Fruit fly (Drosophila melanogaster) whole organism, embryonic: ENCODE results near the gene CG6569.

Experiments
- ATbp ChIP-seq: fragments of 200-800 bp; sonication (Bioruptor generic); optimal IDR thresholded peaks from 2 replicates; lab custom pipeline; 2017; ENCODE audit warnings: missing biosample characterization, mild to moderate bottlenecking, missing genetic modification characterization, missing genetic modification reagents
- Aef1 ChIP-seq: fragments of 200-800 bp; sonication (Bioruptor generic); IDR thresholded peaks from 3 replicates; pipeline ENCODE4 v1.3.6; 2022; ENCODE audit warnings: missing biosample characterization, missing genetic modification characterization
- Atf-2 ChIP-seq: fragments of 200-800 bp; sonication (Bioruptor generic); optimal IDR thresholded peaks from 2 replicates; lab custom pipeline; 2016; ENCODE audit warnings: missing biosample characterization, missing genetic modification characterization
- B-H2 ChIP-seq: fragments of 200-800 bp; sonication (Bioruptor generic); optimal IDR thresholded peaks from 2 replicates; lab custom pipeline; 2018; ENCODE audit warnings: missing biosample characterization, mild to moderate bottlenecking, missing genetic modification characterization
- CG11398 ChIP-seq: fragments of 200-800 bp; sonication (Bioruptor generic); optimal IDR thresholded peaks from 2 replicates; lab custom pipeline; 2016; ENCODE audit warnings: missing biosample characterization, missing genetic modification characterization
- CG11560 ChIP-seq: fragments of 200-800 bp; sonication (Bioruptor generic); IDR thresholded peaks from 3 replicates; pipeline ENCODE4 v1.3.6; 2022; ENCODE audit warnings: missing biosample characterization, missing genetic modification characterization
- CG12219 ChIP-seq: fragments of 200-800 bp; sonication (Bioruptor generic); optimal IDR thresholded peaks from 3 replicates; lab custom pipeline; 2018; ENCODE audit warnings: missing biosample characterization, mild to moderate bottlenecking, missing genetic modification characterization
- CG12769 ChIP-seq: fragments of 200-800 bp; sonication (Bioruptor generic); optimal IDR thresholded peaks from 2 replicates; lab custom pipeline; 2019; ENCODE audit warnings: missing biosample characterization, mild to moderate bottlenecking, missing genetic modification characterization, moderate library complexity
- CG14860 ChIP-seq: fragments of 200-800 bp; sonication (Bioruptor generic); IDR thresholded peaks from 3 replicates; pipeline ENCODE4 v1.3.6; 2022; ENCODE audit warnings: missing biosample characterization, missing genetic modification characterization; ENCODE audit not compliant: partially characterized antibody
- CG17359 ChIP-seq: fragments of 200-800 bp; sonication (Bioruptor generic); optimal IDR thresholded peaks from 3 replicates; lab custom pipeline; 2018; ENCODE audit warnings: missing biosample characterization, mild to moderate bottlenecking, missing genetic modification characterization, moderate library complexity
- CG17912 ChIP-seq: fragments of 200-800 bp; sonication (Bioruptor generic); optimal IDR thresholded peaks from 2 replicates; lab custom pipeline; 2018; ENCODE audit warnings: missing biosample characterization, mild to moderate bottlenecking, missing genetic modification characterization
- CG1832 ChIP-seq: fragments of 200-800 bp; sonication (Bioruptor generic); optimal IDR thresholded peaks from 2 replicates; lab custom pipeline; 2017; ENCODE audit warnings: missing biosample characterization, mild to moderate bottlenecking, missing genetic modification characterization, inconsistent platforms
- CG2875 ChIP-seq: fragments of 200-800 bp; sonication (Bioruptor generic); optimal IDR thresholded peaks from 2 replicates; lab custom pipeline; 2017; ENCODE audit warnings: missing biosample characterization, mild to moderate bottlenecking, missing genetic modification characterization, missing genetic modification reagents
- CG30020 ChIP-seq: fragments of 200-800 bp; optimal IDR thresholded peaks from 2 replicates; lab custom pipeline; 2019; ENCODE audit warnings: missing biosample characterization, mild to moderate bottlenecking, missing genetic modification characterization, moderate library complexity
- CG32532 ChIP-seq: fragments of 200-800 bp; sonication (Bioruptor generic); IDR thresholded peaks from 2 replicates; pipeline ENCODE4 v1.3.6; 2022; ENCODE audit warnings: missing biosample characterization, missing genetic modification characterization
- CG34224 ChIP-seq: fragments of 200-800 bp; sonication (Bioruptor generic); IDR thresholded peaks from 3 replicates; pipeline ENCODE4 v1.3.6; 2022; ENCODE audit warnings: missing biosample characterization, missing genetic modification characterization; ENCODE audit not compliant: partially characterized antibody
- CG43689 ChIP-seq: fragments of 200-800 bp; sonication (Bioruptor generic); IDR thresholded peaks from 2 replicates; pipeline ENCODE4 v1.3.6; 2022; ENCODE audit warnings: missing biosample characterization, missing genetic modification characterization
- CG6791 ChIP-seq: fragments of 200-800 bp; sonication (Bioruptor generic); IDR thresholded peaks from 3 replicates; pipeline ENCODE4 v1.3.6; 2022; ENCODE audit warnings: missing biosample characterization, missing genetic modification characterization; ENCODE audit not compliant: partially characterized antibody
- CG7963 ChIP-seq: fragments of 200-800 bp; sonication (Bioruptor generic); IDR thresholded peaks from 3 replicates; pipeline ENCODE4 v1.3.6; 2022; ENCODE audit warnings: missing biosample characterization, missing genetic modification characterization; ENCODE audit not compliant: partially characterized antibody
- CG8359 ChIP-seq: fragments of 200-800 bp; sonication (Bioruptor generic); optimal IDR thresholded peaks from 2 replicates; lab custom pipeline; 2017; ENCODE audit warnings: missing biosample characterization, mild to moderate bottlenecking, missing genetic modification characterization, borderline replicate concordance
- CG8944 ChIP-seq: fragments of 200-800 bp; sonication (Bioruptor generic); optimal IDR thresholded peaks from 3 replicates; lab custom pipeline; 2016; ENCODE audit warnings: missing biosample characterization, missing genetic modification characterization
- CHES-1-like ChIP-seq: fragments of 200-800 bp; sonication (Bioruptor generic); optimal IDR thresholded peaks from 2 replicates; lab custom pipeline; 2016; ENCODE audit warnings: missing biosample characterization, missing genetic modification characterization
- CkIIα-i1 ChIP-seq: fragments of 200-800 bp; sonication (Bioruptor generic); IDR thresholded peaks from 2 replicates; pipeline ENCODE4 v1.3.6; 2022; ENCODE audit warnings: missing biosample characterization, missing genetic modification characterization
- Lpt ChIP-seq: fragments of >200 bp; optimal IDR thresholded peaks from 2 replicates; lab custom pipeline; 2018; ENCODE audit warnings: missing biosample characterization, missing genetic modification characterization
- Max ChIP-seq: fragments of 200-800 bp; sonication (Bioruptor generic); optimal IDR thresholded peaks from 2 replicates; lab custom pipeline; 2016; ENCODE audit warnings: missing biosample characterization, mild to moderate bottlenecking, missing genetic modification characterization
- NFAT ChIP-seq: fragments of 200-800 bp; sonication (Bioruptor generic); IDR thresholded peaks from 2 replicates; pipeline ENCODE4 v1.3.6; 2022; ENCODE audit warnings: missing biosample characterization, missing genetic modification characterization
- Ravus ChIP-seq: fragments of 200-800 bp; sonication (Bioruptor generic); IDR thresholded peaks from 2 replicates; pipeline ENCODE4 v1.3.6; 2022; ENCODE audit warnings: missing biosample characterization, missing genetic modification characterization
- Stat92E ChIP-seq, 3 experiments: fragments of >200 bp in 2 of 3; fragments of 200-800 bp in 1 of 3; sonication (Bioruptor generic) in 1 of 3; optimal IDR thresholded peaks; 2 replicates each; lab custom pipeline; 2017 to 2019; ENCODE audit warnings: missing biosample characterization in 3 of 3, missing genetic modification characterization in 3 of 3, mild to moderate bottlenecking in 1 of 3, moderate library complexity in 1 of 3
- Xrp1 ChIP-seq: fragments of 200-800 bp; sonication (Bioruptor generic); IDR thresholded peaks from 2 replicates; pipeline ENCODE4 v1.3.6; 2022; ENCODE audit warnings: missing biosample characterization, missing genetic modification characterization
- aop ChIP-seq: fragments of 200-800 bp; sonication (Bioruptor generic); IDR thresholded peaks from 2 replicates; pipeline ENCODE4 v1.3.6; 2022; ENCODE audit warnings: missing biosample characterization, missing genetic modification characterization
- az2 ChIP-seq: fragments of 200-800 bp; sonication (Bioruptor generic); optimal IDR thresholded peaks from 3 replicates; lab custom pipeline; 2016; ENCODE audit warnings: missing biosample characterization, missing genetic modification characterization
- cato ChIP-seq: fragments of 200-800 bp; sonication (Bioruptor generic); optimal IDR thresholded peaks from 2 replicates; lab custom pipeline; 2016; ENCODE audit warnings: missing biosample characterization, missing genetic modification characterization, borderline replicate concordance
- crc ChIP-seq: fragments of 200-800 bp; sonication (Bioruptor generic); optimal IDR thresholded peaks from 2 replicates; lab custom pipeline; 2016; ENCODE audit warnings: missing biosample characterization, missing genetic modification characterization
- da ChIP-seq: fragments of 200-800 bp; sonication (Bioruptor generic); optimal IDR thresholded peaks from 2 replicates; lab custom pipeline; 2016; ENCODE audit warnings: missing biosample characterization, missing genetic modification characterization
- exex ChIP-seq: fragments of 200-800 bp; sonication (Bioruptor generic); optimal IDR thresholded peaks from 4 replicates; lab custom pipeline; 2018; ENCODE audit warnings: missing biosample characterization, mild to moderate bottlenecking, missing genetic modification characterization, moderate library complexity
- gce ChIP-seq: fragments of 200-800 bp; sonication (Bioruptor generic); IDR thresholded peaks from 3 replicates; pipeline ENCODE4 v1.3.6; 2022; ENCODE audit warnings: missing biosample characterization, missing genetic modification characterization
- gcm2 ChIP-seq: fragments of 200-800 bp; sonication (Bioruptor generic); optimal IDR thresholded peaks from 2 replicates; lab custom pipeline; 2016; ENCODE audit warnings: missing biosample characterization, missing genetic modification characterization
- h ChIP-seq: fragments of >200 bp; optimal IDR thresholded peaks from 2 replicates; lab custom pipeline; 2017
- lab ChIP-seq: fragments of 200-800 bp; sonication (Bioruptor generic); optimal IDR thresholded peaks from 3 replicates; lab custom pipeline; 2017; ENCODE audit warnings: missing biosample characterization, missing genetic modification characterization, mild to moderate bottlenecking, moderate library complexity, missing genetic modification reagents
- lbe ChIP-seq: fragments of 200-800 bp; sonication (Bioruptor generic); optimal IDR thresholded peaks from 2 replicates; lab custom pipeline; 2016; ENCODE audit warnings: missing biosample characterization, mild to moderate bottlenecking, missing genetic modification characterization
- nerfin-1 ChIP-seq: fragments of 200-800 bp; sonication (Bioruptor generic); optimal IDR thresholded peaks from 3 replicates; lab custom pipeline; 2019; ENCODE audit warnings: missing biosample characterization, mild to moderate bottlenecking, missing genetic modification characterization, moderate library complexity
- odd ChIP-seq: fragments of 200-800 bp; sonication (Bioruptor generic); optimal IDR thresholded peaks from 2 replicates; lab custom pipeline; 2017; ENCODE audit warnings: missing biosample characterization, mild to moderate bottlenecking, missing genetic modification characterization
- org-1 ChIP-seq: fragments of 200-800 bp; sonication (Bioruptor generic); optimal IDR thresholded peaks from 2 replicates; lab custom pipeline; 2017; ENCODE audit warnings: missing biosample characterization, missing genetic modification characterization
- otp ChIP-seq: fragments of 200-800 bp; sonication (Bioruptor generic); IDR thresholded peaks from 3 replicates; pipeline ENCODE4, ENCODE4 v1.3.6; 2022; ENCODE audit warnings: missing biosample characterization, missing genetic modification characterization
- pum ChIP-seq: fragments of 200-800 bp; sonication (Bioruptor generic); optimal IDR thresholded peaks from 2 replicates; lab custom pipeline; 2016; ENCODE audit warnings: missing biosample characterization, missing genetic modification characterization
- schlank ChIP-seq: fragments of 200-800 bp; sonication (Bioruptor generic); optimal IDR thresholded peaks from 2 replicates; lab custom pipeline; 2018; ENCODE audit warnings: missing biosample characterization, mild to moderate bottlenecking, missing genetic modification characterization
- sisA ChIP-seq: fragments of 200-800 bp; sonication (Bioruptor generic); IDR thresholded peaks from 2 replicates; pipeline ENCODE4 v1.3.6; 2022; ENCODE audit warnings: missing biosample characterization, missing genetic modification characterization
- trem ChIP-seq: fragments of 200-800 bp; optimal IDR thresholded peaks from 3 replicates; lab custom pipeline; 2019; ENCODE audit warnings: missing biosample characterization, mild to moderate bottlenecking, missing genetic modification characterization, moderate library complexity
- zen2 ChIP-seq: fragments of 200-800 bp; sonication (Bioruptor generic); IDR thresholded peaks from 3 replicates; pipeline ENCODE4 v1.3.6; 2022; ENCODE audit warnings: missing biosample characterization, missing genetic modification characterization; ENCODE audit not compliant: partially characterized antibody

The CG6569 gene

dm6 chr3R:21856098-21856872 is 11.4 kb downstream of the CG6569 start, which contains the start of gene glec (continued):
- TF ChIP-seq CG17359 (tag; lab: Kevin White, UChicago) (peak; percentile 9), az2 (GFP tag; lab: Kevin White, UChicago) (peak; percentile 13), gcm2 (no peak), CG17912 (peak; percentile 45), CG11560 (tag; lab: Robert Waterston, UW) (no peak), CG6791 (GFP tag; lab: Robert Waterston, UW) (peak; percentile 71; the same call in 2 of the 3 replicates), Aef1 (no peak), gce (GFP tag; lab: Robert Waterston, UW) (peak; percentile 68; the same call in 2 of the 3 replicates), Xrp1 (peak; percentile 50; the same call in 1 of the 2 replicates), CG30020 (no peak), ATbp (GFP tag; lab: Kevin White, UChicago) (peak; percentile 6), CG1832 (GFP tag; lab: Kevin White, UChicago) (no peak), lab (GFP tag; lab: Kevin White, UChicago) (peak; percentile 63), CG7963 (GFP tag; lab: Robert Waterston, UW) (no peak; the same call in 2 of the 3 replicates), CG8359 (GFP tag; lab: Kevin White, UChicago) (no peak), cato (no peak), pum (no peak), da (no peak), otp (GFP tag; lab: Robert Waterston, UW) (peak; percentile 73; the same call in 2 of the 3 replicates), CG14860 (no peak), aop (GFP tag; lab: Robert Waterston, UW) (no peak), CG12219 (GFP tag; lab: Kevin White, UChicago) (peak; percentile 33), CG2875 (GFP tag; lab: Kevin White, UChicago) (peak; percentile 48), CG34224 (GFP tag; lab: Robert Waterston, UW) (peak; percentile 47; the same call in 1 of the 3 replicates), CG32532 (GFP tag; lab: Robert Waterston, UW) (peak; percentile 63), nerfin-1 (tag; lab: Kevin White, UChicago) (no peak), schlank (tag; lab: Kevin White, UChicago) (peak; percentile 18), CG12769 (tag; lab: Kevin White, UChicago) (peak; percentile 77), trem (tag; lab: Kevin White, UChicago) (peak; percentile 16), Atf-2 (GFP tag; lab: Kevin White, UChicago) (no peak), CG11398 (GFP tag; lab: Kevin White, UChicago) (no peak), Lpt (GFP tag; lab: Kevin White, UChicago) (no peak), org-1 (GFP tag; lab: Kevin White, UChicago) (no peak), CG43689 (GFP tag; lab: Robert Waterston, UW) (no peak), crc (GFP tag; lab: Kevin White, UChicago) (peak; percentile 5), odd (GFP tag; lab: Kevin White, UChicago) (no peak), NFAT (GFP tag; lab: Robert Waterston, UW) (peak; percentile 71), CkIIα-i1 (GFP tag; lab: Robert Waterston, UW) (no peak), CHES-1-like (GFP tag; lab: Kevin White, UChicago) (peak; percentile 1), exex (tag; lab: Kevin White, UChicago) (peak; percentile 2), sisA (no peak), CG8944 (GFP tag; lab: Kevin White, UChicago) (peak; percentile 10), lbe (GFP tag; lab: Kevin White, UChicago) (peak; percentile 19), Max (peak; percentile 19), h (lab: Kevin White, UChicago) (no peak), Stat92E (GFP tag; optimal IDR thresholded peaks at IDR 0.05; lab: Kevin White, UChicago) (peak in 1 of 3 experiments; percentile 79), B-H2 (GFP tag; lab: Kevin White, UChicago) (peak; percentile 8), zen2 (peak; percentile 42; the same call in 1 of the 3 replicates), Ravus (no peak)
